Fruit fly (Drosophila melanogaster): ENCODE measurements around the gene Oseg5.

dm6 chr2L:20798351-20798777 is 37.3 kb downstream of the Oseg5 start:
- TF ChIP-seq tj (GFP tag; optimal IDR thresholded peaks at IDR 0.05) (no peak), CG1620 (GFP tag; optimal IDR thresholded peaks at IDR 0.05) (no peak), CG7045 (GFP tag; optimal IDR thresholded peaks at IDR 0.05) (no peak), Clk (GFP tag; optimal IDR thresholded peaks at IDR 0.05) (no peak), Crg-1 (GFP tag; optimal IDR thresholded peaks at IDR 0.05) (no peak), cic (GFP tag; optimal IDR thresholded peaks at IDR 0.05) (no peak), CG11617 (GFP tag; optimal IDR thresholded peaks at IDR 0.05) (no peak), CG7101 (tag; optimal IDR thresholded peaks at IDR 0.05) (no peak), CG12768 (GFP tag; optimal IDR thresholded peaks at IDR 0.05) (no peak), Hr96 (GFP tag; optimal IDR thresholded peaks at IDR 0.05) (no peak), kay (GFP tag; ENCODE audit: borderline replicate concordance) (no peak), pad (GFP tag; optimal IDR thresholded peaks at IDR 0.05) (peak; percentile 73)
